Fruit fly (Drosophila melanogaster) whole organism, embryonic: ENCODE results near the gene Cyp4d1.

Experiments used
- Antp ChIP-seq: fragments of 200-800 bp; sonication (Bioruptor generic); optimal IDR thresholded peaks from 3 replicates; lab custom pipeline; 2016; ENCODE audit warnings: missing biosample characterization, missing genetic modification characterization
- Atf6 ChIP-seq: fragments of 200-800 bp; sonication (Bioruptor generic); IDR thresholded peaks from 2 replicates; pipeline ENCODE4 v1.3.6; 2022; ENCODE audit warnings: missing biosample characterization, missing genetic modification characterization
- Awh ChIP-seq: fragments of 200-800 bp; sonication (Bioruptor generic); IDR thresholded peaks from 2 replicates; pipeline ENCODE4, ENCODE4 v1.3.6; 2022; ENCODE audit warnings: missing biosample characterization, missing genetic modification characterization
- CG10543 ChIP-seq: fragments of 200-800 bp; sonication (Bioruptor generic); optimal IDR thresholded peaks from 3 replicates; lab custom pipeline; 2017; ENCODE audit warnings: missing biosample characterization, mild to moderate bottlenecking, missing genetic modification characterization, moderate library complexity
- CG10959 ChIP-seq: fragments of 200-800 bp; sonication (Bioruptor generic); IDR thresholded peaks from 2 replicates; pipeline ENCODE4 v1.3.6; 2022; ENCODE audit warnings: missing biosample characterization, missing genetic modification characterization
- CG11696 ChIP-seq: fragments of 200-800 bp; sonication (Bioruptor generic); IDR thresholded peaks from 2 replicates; pipeline ENCODE4 v1.3.6; 2022; ENCODE audit warnings: missing biosample characterization, missing genetic modification characterization
- CG12104 ChIP-seq: fragments of 200-800 bp; sonication (Bioruptor generic); optimal IDR thresholded peaks from 3 replicates; lab custom pipeline; 2016; ENCODE audit warnings: missing biosample characterization, missing genetic modification characterization
- CG12155 ChIP-seq: fragments of 200-800 bp; sonication (Bioruptor generic); optimal IDR thresholded peaks from 3 replicates; lab custom pipeline; 2016; ENCODE audit warnings: missing biosample characterization, missing genetic modification characterization
- CG13296 ChIP-seq: fragments of 200-800 bp; sonication (Bioruptor generic); optimal IDR thresholded peaks from 3 replicates; lab custom pipeline; 2018; ENCODE audit warnings: missing biosample characterization, mild to moderate bottlenecking, missing genetic modification characterization
- CG13424 ChIP-seq: fragments of 200-800 bp; sonication (Bioruptor generic); optimal IDR thresholded peaks from 2 replicates; lab custom pipeline; 2019; ENCODE audit warnings: missing biosample characterization, mild to moderate bottlenecking, missing genetic modification characterization, moderate library complexity
- CG13894 ChIP-seq: fragments of 200-800 bp; sonication (Bioruptor generic); optimal IDR thresholded peaks from 3 replicates; lab custom pipeline; 2018; ENCODE audit warnings: missing biosample characterization, mild to moderate bottlenecking, missing genetic modification characterization, moderate library complexity
- CG15514 ChIP-seq: fragments of 200-800 bp; sonication (Bioruptor generic); optimal IDR thresholded peaks from 3 replicates; lab custom pipeline; 2017; ENCODE audit warnings: missing biosample characterization, missing genetic modification characterization, mild to moderate bottlenecking, moderate library complexity, missing genetic modification reagents
- CG16779 ChIP-seq: fragments of 200-800 bp; sonication (Bioruptor generic); IDR thresholded peaks from 2 replicates; pipeline ENCODE4 v1.3.6; 2022; ENCODE audit warnings: missing biosample characterization, missing genetic modification characterization
- CG16813 ChIP-seq: fragments of 200-800 bp; sonication (Bioruptor generic); IDR thresholded peaks from 3 replicates; pipeline ENCODE4 v1.3.6; 2022; ENCODE audit warnings: missing biosample characterization, missing genetic modification characterization; ENCODE audit not compliant: partially characterized antibody
- CG17359 ChIP-seq: fragments of 200-800 bp; sonication (Bioruptor generic); optimal IDR thresholded peaks from 3 replicates; lab custom pipeline; 2018; ENCODE audit warnings: missing biosample characterization, mild to moderate bottlenecking, missing genetic modification characterization, moderate library complexity
- CG18262 ChIP-seq: fragments of 200-800 bp; optimal IDR thresholded peaks from 3 replicates; lab custom pipeline; 2019; ENCODE audit warnings: missing biosample characterization, mild to moderate bottlenecking, missing genetic modification characterization, moderate library complexity
- CG18476 ChIP-seq: fragments of 200-800 bp; sonication (Bioruptor generic); optimal IDR thresholded peaks from 2 replicates; lab custom pipeline; 2016; ENCODE audit warnings: missing biosample characterization, mild to moderate bottlenecking, missing genetic modification characterization
- CG34422 ChIP-seq: fragments of 200-800 bp; sonication (Bioruptor generic); IDR thresholded peaks from 3 replicates; pipeline ENCODE4 v1.3.6; 2022; ENCODE audit warnings: missing biosample characterization, missing genetic modification characterization
- CG3995 ChIP-seq: fragments of 200-800 bp; sonication (Bioruptor generic); optimal IDR thresholded peaks from 3 replicates; lab custom pipeline; 2016; ENCODE audit warnings: missing biosample characterization, missing genetic modification characterization
- CG4707 ChIP-seq: fragments of 200-800 bp; sonication (Bioruptor generic); optimal IDR thresholded peaks from 2 replicates; lab custom pipeline; 2018; ENCODE audit warnings: missing biosample characterization, mild to moderate bottlenecking, missing genetic modification characterization, moderate library complexity
- CG4730 ChIP-seq: fragments of 200-800 bp; sonication (Bioruptor generic); IDR thresholded peaks from 2 replicates; pipeline ENCODE4 v1.3.6; 2022; ENCODE audit warnings: missing biosample characterization, missing genetic modification characterization
- CG6654 ChIP-seq: fragments of 200-800 bp; sonication (Bioruptor generic); optimal IDR thresholded peaks from 2 replicates; lab custom pipeline; 2017; ENCODE audit warnings: missing biosample characterization, mild to moderate bottlenecking, missing genetic modification characterization
- CG6854 ChIP-seq: fragments of 200-800 bp; sonication (Bioruptor generic); optimal IDR thresholded peaks from 3 replicates; lab custom pipeline; 2017; ENCODE audit warnings: missing biosample characterization, mild to moderate bottlenecking, missing genetic modification characterization
- CG7556 ChIP-seq: fragments of 200-800 bp; sonication (Bioruptor generic); optimal IDR thresholded peaks from 2 replicates; lab custom pipeline; 2017; ENCODE audit warnings: missing biosample characterization, mild to moderate bottlenecking, missing genetic modification characterization
- Dip3 ChIP-seq: fragments of 200-800 bp; sonication (Bioruptor generic); optimal IDR thresholded peaks from 3 replicates; lab custom pipeline; 2016; ENCODE audit warnings: missing biosample characterization, missing genetic modification characterization
- Dp ChIP-seq: fragments of 200-800 bp; sonication (Bioruptor generic); optimal IDR thresholded peaks from 2 replicates; lab custom pipeline; 2018; ENCODE audit warnings: missing biosample characterization, mild to moderate bottlenecking, missing genetic modification characterization, moderate library complexity
- E2f2 ChIP-seq: fragments of 200-800 bp; sonication (Bioruptor generic); IDR thresholded peaks from 2 replicates; pipeline ENCODE4 v1.3.6; 2022; ENCODE audit warnings: missing biosample characterization, missing genetic modification characterization
- ERR ChIP-seq: fragments of 200-800 bp; sonication (Bioruptor generic); optimal IDR thresholded peaks from 2 replicates; lab custom pipeline; 2016; ENCODE audit warnings: missing biosample characterization, missing genetic modification characterization
- H2.0 ChIP-seq: fragments of 200-800 bp; sonication (Bioruptor generic); IDR thresholded peaks from 2 replicates; pipeline ENCODE4 v1.3.6; 2022; ENCODE audit warnings: missing biosample characterization, missing genetic modification characterization
- Hr78 ChIP-seq, 2 experiments: fragments of 200-800 bp in 1 of 2; fragments of >200 bp in 1 of 2; sonication (Bioruptor generic) in 1 of 2; optimal IDR thresholded peaks; 2 replicates each; lab custom pipeline; 2017 to 2019; ENCODE audit warnings: missing biosample characterization in 2 of 2, missing genetic modification characterization in 2 of 2, mild to moderate bottlenecking in 1 of 2, moderate library complexity in 1 of 2
- NC2β ChIP-seq: fragments of 200-800 bp; sonication (Bioruptor generic); optimal IDR thresholded peaks from 2 replicates; lab custom pipeline; 2016; ENCODE audit warnings: missing biosample characterization, missing genetic modification characterization
- Opbp ChIP-seq: fragments of 200-800 bp; sonication (Bioruptor generic); IDR thresholded peaks from 3 replicates; pipeline ENCODE4 v1.3.6; 2022; ENCODE audit warnings: missing biosample characterization, missing genetic modification characterization; ENCODE audit not compliant: partially characterized antibody
- Rfx ChIP-seq: fragments of 200-800 bp; sonication (Bioruptor generic); IDR thresholded peaks from 2 replicates; pipeline ENCODE4 v1.3.6; 2022; ENCODE audit warnings: missing biosample characterization, missing genetic modification characterization
- Sry-δ ChIP-seq: fragments of 200-800 bp; sonication (Bioruptor generic); optimal IDR thresholded peaks from 2 replicates; lab custom pipeline; 2016; ENCODE audit warnings: missing biosample characterization, missing genetic modification characterization
- Ssrp ChIP-seq: fragments of 200-800 bp; sonication (Bioruptor generic); optimal IDR thresholded peaks from 2 replicates; lab custom pipeline; 2018; ENCODE audit warnings: missing biosample characterization, mild to moderate bottlenecking, missing genetic modification characterization, moderate library complexity
- Xbp1 ChIP-seq: fragments of 200-800 bp; sonication (Bioruptor generic); optimal IDR thresholded peaks from 3 replicates; lab custom pipeline; 2016; ENCODE audit warnings: missing biosample characterization, mild to moderate bottlenecking, missing genetic modification characterization
- ems ChIP-seq: fragments of 200-800 bp; sonication (Bioruptor generic); optimal IDR thresholded peaks from 3 replicates; lab custom pipeline; 2016; ENCODE audit warnings: missing biosample characterization, missing genetic modification characterization
- esg ChIP-seq: fragments of 200-800 bp; sonication (Bioruptor generic); conservative IDR thresholded peaks from 2 replicates; pipeline ENCODE4 v1.3.6; 2022; ENCODE audit warnings: missing biosample characterization, missing genetic modification characterization
- ftz-f1 ChIP-seq: fragments of 200-800 bp; sonication (Bioruptor generic); optimal IDR thresholded peaks from 2 replicates; lab custom pipeline; 2016; ENCODE audit warnings: missing biosample characterization, missing genetic modification characterization
- fu2 ChIP-seq: fragments of 200-800 bp; sonication (Bioruptor generic); optimal IDR thresholded peaks from 2 replicates; lab custom pipeline; 2016; ENCODE audit warnings: missing biosample characterization, missing genetic modification characterization
- gce ChIP-seq: fragments of 200-800 bp; sonication (Bioruptor generic); IDR thresholded peaks from 3 replicates; pipeline ENCODE4 v1.3.6; 2022; ENCODE audit warnings: missing biosample characterization, missing genetic modification characterization
- kah ChIP-seq: fragments of 200-800 bp; sonication (Bioruptor generic); optimal IDR thresholded peaks from 2 replicates; lab custom pipeline; 2018; ENCODE audit warnings: missing biosample characterization, mild to moderate bottlenecking, missing genetic modification characterization
- knrl ChIP-seq: fragments of 200-800 bp; sonication (Bioruptor generic); IDR thresholded peaks from 3 replicates; pipeline ENCODE4 v1.3.6; 2022; ENCODE audit warnings: missing biosample characterization, missing genetic modification characterization; ENCODE audit not compliant: partially characterized antibody
- otp ChIP-seq: fragments of 200-800 bp; sonication (Bioruptor generic); IDR thresholded peaks from 3 replicates; pipeline ENCODE4, ENCODE4 v1.3.6; 2022; ENCODE audit warnings: missing biosample characterization, missing genetic modification characterization
- pan ChIP-seq, 4 experiments: fragments of >200 bp in 3 of 4; fragments of 200-800 bp in 1 of 4; sonication (Bioruptor generic) in 1 of 4; optimal IDR thresholded peaks in 3 of 4; IDR thresholded peaks in 1 of 4; 2 replicates each; pipeline versions ENCODE4 v1.3.6 to Lab custom; 2017 to 2022; ENCODE audit warnings: missing biosample characterization in 2 of 4, missing genetic modification characterization in 2 of 4, mixed read lengths in 1 of 4
- pb ChIP-seq: fragments of 200-800 bp; sonication (Bioruptor generic); optimal IDR thresholded peaks from 3 replicates; lab custom pipeline; 2016; ENCODE audit warnings: missing biosample characterization, missing genetic modification characterization
- pita ChIP-seq: fragments of 200-800 bp; sonication (Bioruptor generic); optimal IDR thresholded peaks from 2 replicates; lab custom pipeline; 2017; ENCODE audit warnings: missing biosample characterization, mild to moderate bottlenecking, missing genetic modification characterization
- sna ChIP-seq: fragments of 200-800 bp; sonication (Bioruptor generic); IDR thresholded peaks from 2 replicates; pipeline ENCODE4 v1.3.6; 2022; ENCODE audit warnings: missing biosample characterization, missing genetic modification characterization; ENCODE audit not compliant: partially characterized antibody
- vnd ChIP-seq: fragments of 200-800 bp; sonication (Bioruptor generic); IDR thresholded peaks from 3 replicates; pipeline ENCODE4 v1.3.6; 2022; ENCODE audit warnings: missing biosample characterization, missing genetic modification characterization; ENCODE audit not compliant: partially characterized antibody
- zfh1 ChIP-seq: fragments of 200-800 bp; sonication (Bioruptor generic); IDR thresholded peaks from 3 replicates; pipeline ENCODE4 v1.3.6; 2022; ENCODE audit warnings: missing biosample characterization, missing genetic modification characterization

The Cyp4d1 gene

dm6 chrX:2145114-2145513 lies 16.9 kb downstream of the Cyp4d1 start, which contains the start of gene Pgd (continued):
- TF ChIP-seq CG13894 (tag; lab: Kevin White, UChicago) (no peak), CG4707 (GFP tag; lab: Kevin White, UChicago) (no peak), CG16813 (GFP tag; lab: Robert Waterston, UW) (peak; percentile 47; the same call in 1 of the 3 replicates), fu2 (GFP tag; lab: Kevin White, UChicago) (no peak), pb (GFP tag; lab: Kevin White, UChicago) (no peak), CG12104 (GFP tag; lab: Kevin White, UChicago) (no peak), Atf6 (no peak), Sry-δ (GFP tag; lab: Kevin White, UChicago) (peak; percentile 59), CG17359 (no peak), CG10543 (no peak), CG10959 (no peak), Hr78 (GFP tag; optimal IDR thresholded peaks at IDR 0.05; lab: Kevin White, UChicago) (peak in 1 of 2 experiments; percentile 23), CG34422 (GFP tag; lab: Robert Waterston, UW) (no peak), Awh (no peak), kah (GFP tag; lab: Kevin White, UChicago) (no peak), otp (GFP tag; lab: Robert Waterston, UW) (no peak), Antp (GFP tag; lab: Kevin White, UChicago) (no peak), ERR (no peak), Dp (peak; percentile 75), pan (optimal IDR thresholded peaks at IDR 0.05; lab: Kevin White, UChicago) (no peak), pan (GFP tag; optimal IDR thresholded peaks at IDR 0.05 in 1 of 2, IDR thresholded peaks at IDR 0.05 in 1 of 2) (peak in 1 of 2 experiments; percentile 29), Rfx (no peak), Dip3 (GFP tag; lab: Kevin White, UChicago) (no peak), Ssrp (tag; lab: Kevin White, UChicago) (no peak), CG4730 (GFP tag; lab: Robert Waterston, UW) (no peak), Xbp1 (no peak), zfh1 (no peak), CG7556 (GFP tag; lab: Kevin White, UChicago) (no peak), H2.0 (GFP tag; lab: Robert Waterston, UW) (no peak), CG3995 (GFP tag; lab: Kevin White, UChicago) (no peak), gce (no peak), CG11696 (GFP tag; lab: Robert Waterston, UW) (no peak), E2f2 (GFP tag; lab: Robert Waterston, UW) (peak; percentile 82), sna (peak; percentile 55), CG13424 (no peak), CG6654 (GFP tag; lab: Kevin White, UChicago) (no peak), knrl (GFP tag; lab: Robert Waterston, UW) (peak; percentile 39; the same call in 1 of the 3 replicates), esg (GFP tag; lab: Robert Waterston, UW) (no peak), pita (GFP tag; lab: Kevin White, UChicago) (no peak), CG16779 (GFP tag; lab: Robert Waterston, UW) (no peak), NC2β (GFP tag; lab: Kevin White, UChicago) (no peak), CG13296 (GFP tag; lab: Kevin White, UChicago) (peak; percentile 25), CG18262 (tag; lab: Kevin White, UChicago) (no peak), CG15514 (GFP tag; lab: Kevin White, UChicago) (peak; percentile 39), vnd (GFP tag; lab: Robert Waterston, UW) (peak; percentile 43; the same call in 1 of the 3 replicates), CG6854 (GFP tag; lab: Kevin White, UChicago) (peak; percentile 14), CG12155 (GFP tag; lab: Kevin White, UChicago) (no peak), CG18476 (GFP tag; lab: Kevin White, UChicago) (no peak), ftz-f1 (GFP tag; lab: Kevin White, UChicago) (peak; percentile 63), ems (no peak), Opbp (GFP tag; lab: Robert Waterston, UW) (peak; percentile 62)
